Worm (Caenorhabditis elegans) whole organism, L1 larva: ENCODE measurements around the gene klp-19.

Experiments
- egl-27 ChIP-seq, 2 experiments: fragments of 150-350 bp in 1 of 2; sonication (generic microtip); optimal IDR thresholded peaks; 3 replicates each; lab custom pipeline; 2017 to 2018; ENCODE audit warnings: missing biosample characterization in 2 of 2, missing genetic modification characterization in 2 of 2, missing genetic modification reagents in 2 of 2
- elt-2 ChIP-seq: sonication (generic microtip); optimal IDR thresholded peaks from 2 replicates; lab custom pipeline; 2016; ENCODE audit warnings: missing genetic modification characterization, mild to moderate bottlenecking, inconsistent platforms, missing compliant biosample characterization, missing genetic modification reagents
- fkh-10 ChIP-seq: sonication (generic microtip); optimal IDR thresholded peaks from 2 replicates; lab custom pipeline; 2017; ENCODE audit warnings: missing biosample characterization, missing genetic modification reagents, missing genetic modification characterization
- mep-1 ChIP-seq: fragments of 150-350 bp; optimal IDR thresholded peaks from 2 replicates; lab custom pipeline; 2014; ENCODE audit warnings: missing biosample characterization, missing genetic modification characterization
- nhr-12 ChIP-seq: sonication (generic microtip); optimal IDR thresholded peaks from 2 replicates; lab custom pipeline; 2017; ENCODE audit warnings: missing biosample characterization, missing genetic modification characterization
- nhr-237 ChIP-seq: fragments of 150-350 bp; optimal IDR thresholded peaks from 2 replicates; lab custom pipeline; 2014; ENCODE audit warnings: missing biosample characterization, missing genetic modification characterization
- skn-1 ChIP-seq: fragments of 150-350 bp; optimal IDR thresholded peaks from 2 replicates; lab custom pipeline; 2014; ENCODE audit warnings: missing biosample characterization, missing genetic modification characterization
- snpc-4 ChIP-seq: fragments of 150-350 bp; optimal IDR thresholded peaks from 2 replicates; lab custom pipeline; 2014; ENCODE audit warnings: missing biosample characterization, missing genetic modification characterization
- sox-4 ChIP-seq: sonication (generic microtip); optimal IDR thresholded peaks from 2 replicates; lab custom pipeline; 2016; ENCODE audit warnings: missing genetic modification characterization, missing compliant biosample characterization
- sptf-1 ChIP-seq: fragments of 150-350 bp; optimal IDR thresholded peaks from 2 replicates; lab custom pipeline; 2014; ENCODE audit warnings: missing biosample characterization, missing genetic modification characterization
- swsn-7 ChIP-seq: sonication (generic microtip); optimal IDR thresholded peaks from 2 replicates; lab custom pipeline; 2016; ENCODE audit warnings: missing genetic modification characterization, missing compliant biosample characterization
- unc-30 ChIP-seq: sonication (generic microtip); optimal IDR thresholded peaks from 2 replicates; lab custom pipeline; 2017; ENCODE audit warnings: missing biosample characterization, missing genetic modification characterization
- unc-62 ChIP-seq: fragments of 150-350 bp; optimal IDR thresholded peaks from 2 replicates; lab custom pipeline; 2014; ENCODE audit warnings: missing biosample characterization, missing genetic modification reagents, missing genetic modification characterization

DNA sequence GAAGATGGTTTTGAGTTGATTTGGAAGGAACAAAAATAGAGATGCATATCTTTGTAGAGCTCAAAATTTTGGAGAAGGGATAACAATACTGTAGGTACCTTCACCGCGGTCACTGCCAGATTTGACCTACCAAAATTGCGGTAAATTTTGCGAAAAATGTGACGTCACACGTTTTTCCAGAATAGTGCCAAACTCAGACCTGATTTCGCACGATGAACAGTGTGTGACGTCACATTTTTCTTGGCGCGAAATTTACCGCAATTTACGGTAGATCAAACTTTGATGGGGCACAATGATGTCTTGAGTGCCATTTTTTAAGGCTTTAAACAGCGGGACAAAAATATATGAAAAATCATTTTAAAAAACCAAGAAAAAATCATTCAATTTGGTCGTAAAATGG, 21.9 kb upstream of the klp-19 start:
- no peak for TF ChIP-seq nhr-12 (tag; lab: Kevin White, UChicago)
- TF ChIP-seq unc-30 (tag; lab: Kevin White, UChicago) = no peak
- TF ChIP-seq snpc-4 (tag; lab: Kevin White, UChicago) = no peak
- no peak for TF ChIP-seq sox-4 (tag; lab: Kevin White, UChicago)
- no peak for TF ChIP-seq mep-1 (tag; lab: Kevin White, UChicago)
- no peak for TF ChIP-seq skn-1
- no peak for TF ChIP-seq nhr-237 (tag; lab: Kevin White, UChicago)
- TF ChIP-seq unc-62 (GFP tag; lab: Kevin White, UChicago) = no peak
- no peak for TF ChIP-seq swsn-7 (tag; lab: Kevin White, UChicago)
- no peak for TF ChIP-seq egl-27 (tag; optimal IDR thresholded peaks at IDR 0.05; lab: Kevin White, UChicago)
- TF ChIP-seq elt-2 = no peak
- no peak for TF ChIP-seq sptf-1
- no peak for TF ChIP-seq fkh-10
